Worm (Caenorhabditis elegans): ENCODE measurements around the gene F38E1.3.

- TF ChIP-seq nhr-111 (GFP tag; optimal IDR thresholded peaks at IDR 0.05) (no peak), ztf-11 (tag; optimal IDR thresholded peaks at IDR 0.05) (no peak), nhr-237 (tag; optimal IDR thresholded peaks at IDR 0.05) (no peak)
These were observed 16.2 kb upstream of the F38E1.3 start, which contains the start of gene F38E1.6 for ce11 chrV:8359792-8360191.

Measured in whole organism, L4 larva.